Fruit fly (Drosophila melanogaster): ENCODE results near the gene Tgi.
A peak's percentile ranks its signal among the peaks of the same experiment; 100 is the strongest.

Gene Tgi

dm6 chr3L:13486860-13487404, 335 bp downstream of the Tgi start (continued):
- TF ChIP-seq bbx (GFP tag; IDR thresholded peaks at IDR 0.05; ENCODE audit: partially characterized antibody): no peak
- no peak for TF ChIP-seq nau (GFP tag; optimal IDR thresholded peaks at IDR 0.05)
- TF ChIP-seq bigmax (GFP tag; optimal IDR thresholded peaks at IDR 0.05): no peak
- peak; percentile 31; the same call in 1 of the 3 replicates for TF ChIP-seq CG11695 (GFP tag; IDR thresholded peaks at IDR 0.05)
- no peak for TF ChIP-seq ro (GFP tag; IDR thresholded peaks at IDR 0.05)
- TF ChIP-seq Myb (GFP tag; optimal IDR thresholded peaks at IDR 0.05): no peak
- no peak for TF ChIP-seq CG6272 (GFP tag; IDR thresholded peaks at IDR 0.05)
- TF ChIP-seq MESR4 (GFP tag; optimal IDR thresholded peaks at IDR 0.05): peak; percentile 95
- no peak for TF ChIP-seq mam (GFP tag; optimal IDR thresholded peaks at IDR 0.05)
- TF ChIP-seq CG10209 (GFP tag; optimal IDR thresholded peaks at IDR 0.05): no peak
- TF ChIP-seq B-H1 (GFP tag; IDR thresholded peaks at IDR 0.05): no peak
- no peak for TF ChIP-seq gfzf (GFP tag; optimal IDR thresholded peaks at IDR 0.05)
- TF ChIP-seq Atf-2 (GFP tag; optimal IDR thresholded peaks at IDR 0.05): no peak
- no peak for TF ChIP-seq NC2α (GFP tag; optimal IDR thresholded peaks at IDR 0.05)
- TF ChIP-seq Hmr (GFP tag; optimal IDR thresholded peaks at IDR 0.05): no peak
- TF ChIP-seq CG32772 (GFP tag; IDR thresholded peaks at IDR 0.05): no peak
- no peak for TF ChIP-seq klu (GFP tag; IDR thresholded peaks at IDR 0.05)
- TF ChIP-seq sisA (GFP tag; IDR thresholded peaks at IDR 0.05): no peak; the same call in 1 of the 2 replicates
- no peak for TF ChIP-seq fd96Cb (tag; optimal IDR thresholded peaks at IDR 0.05)
- no peak for TF ChIP-seq chif (GFP tag; optimal IDR thresholded peaks at IDR 0.05)
- no peak for TF ChIP-seq tap (tag; optimal IDR thresholded peaks at IDR 0.05)
- no peak for TF ChIP-seq nerfin-2 (GFP tag; IDR thresholded peaks at IDR 0.05; ENCODE audit: partially characterized antibody)
- no peak for TF ChIP-seq sc (optimal IDR thresholded peaks at IDR 0.05)
- no peak for TF ChIP-seq sc (GFP tag; optimal IDR thresholded peaks at IDR 0.05)
- no peak for TF ChIP-seq CG42726 (GFP tag; IDR thresholded peaks at IDR 0.05; ENCODE audit: partially characterized antibody)
- TF ChIP-seq lab (GFP tag; optimal IDR thresholded peaks at IDR 0.05): no peak
- no peak for TF ChIP-seq cas (GFP tag; IDR thresholded peaks at IDR 0.05)
- TF ChIP-seq Gsc (GFP tag; IDR thresholded peaks at IDR 0.05): no peak
- TF ChIP-seq Pdp1 (GFP tag; optimal IDR thresholded peaks at IDR 0.05): no peak
- no peak for TF ChIP-seq CG17568 (GFP tag; optimal IDR thresholded peaks at IDR 0.05)
- no peak for TF ChIP-seq dpn (GFP tag; optimal IDR thresholded peaks at IDR 0.05)
- no peak for TF ChIP-seq toy (GFP tag; IDR thresholded peaks at IDR 0.05)
- no peak for TF ChIP-seq CG17361 (GFP tag; IDR thresholded peaks at IDR 0.05)
- TF ChIP-seq CG7963 (GFP tag; IDR thresholded peaks at IDR 0.05; ENCODE audit: partially characterized antibody): no peak
- TF ChIP-seq Ptx1 (GFP tag; IDR thresholded peaks at IDR 0.05): no peak
- no peak for TF ChIP-seq nerfin-1 (tag; optimal IDR thresholded peaks at IDR 0.05)
- TF ChIP-seq Drgx (GFP tag; IDR thresholded peaks at IDR 0.05): no peak
- TF ChIP-seq CG2875 (GFP tag; optimal IDR thresholded peaks at IDR 0.05): no peak
- TF ChIP-seq CG16863 (GFP tag; optimal IDR thresholded peaks at IDR 0.05): no peak
- no peak for TF ChIP-seq Usf (GFP tag; optimal IDR thresholded peaks at IDR 0.05)
- no peak for TF ChIP-seq Ssrp (tag; optimal IDR thresholded peaks at IDR 0.05)
- TF ChIP-seq CG7839 (tag; optimal IDR thresholded peaks at IDR 0.05): no peak
- TF ChIP-seq Ada2b (GFP tag; IDR thresholded peaks at IDR 0.05): no peak
- TF ChIP-seq CG17912 (GFP tag; optimal IDR thresholded peaks at IDR 0.05): no peak
- TF ChIP-seq insv (GFP tag; optimal IDR thresholded peaks at IDR 0.05): no peak
- TF ChIP-seq CG4424 (GFP tag; optimal IDR thresholded peaks at IDR 0.05): no peak
- TF ChIP-seq Hr3 (GFP tag; optimal IDR thresholded peaks at IDR 0.05): no peak
- TF ChIP-seq row (GFP tag; IDR thresholded peaks at IDR 0.05): 0 out of 3 replicates have a peak, but pooled peaks have one; percentile 4
- no peak for TF ChIP-seq CG10543 (GFP tag; optimal IDR thresholded peaks at IDR 0.05)
- 0 out of 3 replicates have a peak, but pooled peaks have one; percentile 44 for TF ChIP-seq Doc3 (GFP tag; IDR thresholded peaks at IDR 0.05; ENCODE audit: partially characterized antibody)
